4 fruit fly cellular contexts compared by ENCODE assay signal in genomic region chr3R:30263708-30264107, dm6.
TF ChIP-seq lines count a peak whose summit lies in the region.

No protein-coding gene starts in this region.

- TF ChIP-seq CTCF in whole organism, embryonic (GFP tag; optimal IDR thresholded peaks at IDR 0.05; lab: Kevin White, UChicago): no peak

TF ChIP-seq in whole organism, embryonic, 481 proteins besides CTCF, POLR2A, EP300 and RAD21 (continues in another document):
- no peak for TF ChIP-seq salm (tag; optimal IDR thresholded peaks at IDR 0.05; lab: Kevin White, UChicago)
- no peak for TF ChIP-seq ro (GFP tag; IDR thresholded peaks at IDR 0.05; lab: Robert Waterston, UW)
- TF ChIP-seq CG18011 (GFP tag; optimal IDR thresholded peaks at IDR 0.05; lab: Kevin White, UChicago): no peak
- no peak for TF ChIP-seq Hsf (GFP tag; optimal IDR thresholded peaks at IDR 0.05; lab: Kevin White, UChicago)
- TF ChIP-seq br (optimal IDR thresholded peaks at IDR 0.05; lab: Kevin White, UChicago): no peak
- no peak for TF ChIP-seq CG34224 (GFP tag; IDR thresholded peaks at IDR 0.05; lab: Robert Waterston, UW; ENCODE audit: partially characterized antibody)
- no peak for TF ChIP-seq CG13287 (GFP tag; IDR thresholded peaks at IDR 0.05; lab: Robert Waterston, UW; ENCODE audit: partially characterized antibody)
- no peak for TF ChIP-seq sens-2 (GFP tag; IDR thresholded peaks at IDR 0.05; lab: Robert Waterston, UW)
- no peak for TF ChIP-seq jing (GFP tag; optimal IDR thresholded peaks at IDR 0.05; lab: Kevin White, UChicago)
- 0 out of 2 replicates have a peak, but pooled peaks have one; percentile 24 for TF ChIP-seq ssp (GFP tag; IDR thresholded peaks at IDR 0.05; lab: Robert Waterston, UW)
- peak; percentile 67 for TF ChIP-seq zf30C (GFP tag; optimal IDR thresholded peaks at IDR 0.05; lab: Kevin White, UChicago)
- no peak for TF ChIP-seq CG11093 (GFP tag; IDR thresholded peaks at IDR 0.05; lab: Robert Waterston, UW)
- TF ChIP-seq az2 (GFP tag; optimal IDR thresholded peaks at IDR 0.05; lab: Kevin White, UChicago): peak; percentile 13
- no peak for TF ChIP-seq D19B (GFP tag; optimal IDR thresholded peaks at IDR 0.05; lab: Kevin White, UChicago)
- peak; percentile 60 to 65 for TF ChIP-seq bsh (GFP tag; optimal IDR thresholded peaks at IDR 0.05; lab: Kevin White, UChicago)
- no peak for TF ChIP-seq run (tag; optimal IDR thresholded peaks at IDR 0.05; lab: Kevin White, UChicago)
- TF ChIP-seq emc (GFP tag; optimal IDR thresholded peaks at IDR 0.05; lab: Kevin White, UChicago): no peak
- no peak for TF ChIP-seq CG4328 (GFP tag; optimal IDR thresholded peaks at IDR 0.05; lab: Kevin White, UChicago)
- TF ChIP-seq Max (GFP tag; optimal IDR thresholded peaks at IDR 0.05; lab: Kevin White, UChicago): no peak
- peak; percentile 27 for TF ChIP-seq Xbp1 (GFP tag; optimal IDR thresholded peaks at IDR 0.05; lab: Kevin White, UChicago)
- no peak for TF ChIP-seq Sry-δ (GFP tag; optimal IDR thresholded peaks at IDR 0.05; lab: Kevin White, UChicago)
- no peak for TF ChIP-seq sr (GFP tag; IDR thresholded peaks at IDR 0.05; lab: Robert Waterston, UW)
- TF ChIP-seq CG8765 (GFP tag; IDR thresholded peaks at IDR 0.05; lab: Robert Waterston, UW): peak; percentile 23; the same call in 1 of the 2 replicates

TF ChIP-seq in whole organism, prepupa, 60 proteins besides CTCF, POLR2A, EP300 and RAD21 (continues in another document):
- TF ChIP-seq CG1621 (tag; optimal IDR thresholded peaks at IDR 0.05; lab: Kevin White, UChicago) (peak; percentile 70), CG32006 (GFP tag; optimal IDR thresholded peaks at IDR 0.05; lab: Kevin White, UChicago) (peak; percentile 67), OdsH (GFP tag; optimal IDR thresholded peaks at IDR 0.05; lab: Kevin White, UChicago) (peak; percentile 60), CG4318 (GFP tag; optimal IDR thresholded peaks at IDR 0.05; lab: Kevin White, UChicago) (peak; percentile 31), CG16779 (tag; optimal IDR thresholded peaks at IDR 0.05; lab: Kevin White, UChicago) (peak; percentile 58), Ets96B (tag; optimal IDR thresholded peaks at IDR 0.05; lab: Kevin White, UChicago) (peak; percentile 79), Eip78C (GFP tag; lab: Kevin White, UChicago) (peak; percentile 93), CG3032 (tag; optimal IDR thresholded peaks at IDR 0.05; lab: Kevin White, UChicago) (peak; percentile 74), CG10631 (GFP tag; optimal IDR thresholded peaks at IDR 0.05; lab: Kevin White, UChicago) (peak; percentile 81), ss (GFP tag; optimal IDR thresholded peaks at IDR 0.05; lab: Kevin White, UChicago) (peak; percentile 62 to 77), lz (GFP tag; optimal IDR thresholded peaks at IDR 0.05; lab: Kevin White, UChicago) (peak; percentile 17), salr (GFP tag; optimal IDR thresholded peaks at IDR 0.05; lab: Kevin White, UChicago) (peak in 1 of 2 experiments; percentile 56), cyc (GFP tag; optimal IDR thresholded peaks at IDR 0.05; lab: Kevin White, UChicago) (no peak), Hr38 (GFP tag; optimal IDR thresholded peaks at IDR 0.05; lab: Kevin White, UChicago) (no peak), Sox14 (GFP tag; optimal IDR thresholded peaks at IDR 0.05; lab: Kevin White, UChicago) (peak; percentile 34), CG11294 (GFP tag; IDR thresholded peaks at IDR 0.05; lab: Robert Waterston, UW) (no peak), CG3919 (GFP tag; optimal IDR thresholded peaks at IDR 0.05; lab: Kevin White, UChicago) (peak; percentile 45), Sox102F (GFP tag; optimal IDR thresholded peaks at IDR 0.05; lab: Kevin White, UChicago) (no peak), CG6854 (GFP tag; optimal IDR thresholded peaks at IDR 0.05; lab: Kevin White, UChicago) (no peak), fd59A (GFP tag; optimal IDR thresholded peaks at IDR 0.05; lab: Kevin White, UChicago) (peak; percentile 48), pdm3 (GFP tag; optimal IDR thresholded peaks at IDR 0.05; lab: Kevin White, UChicago) (peak; percentile 49), acj6 (GFP tag; optimal IDR thresholded peaks at IDR 0.05; lab: Kevin White, UChicago) (peak; percentile 66), CG10669 (GFP tag; optimal IDR thresholded peaks at IDR 0.05; lab: Kevin White, UChicago) (peak; percentile 41), CG8319 (GFP tag; optimal IDR thresholded peaks at IDR 0.05; lab: Kevin White, UChicago) (no peak)

TF ChIP-seq in whole organism, pupa, 21 proteins besides CTCF, POLR2A, EP300 and RAD21:
- TF ChIP-seq D1 (tag; optimal IDR thresholded peaks at IDR 0.05; lab: Kevin White, UChicago): no peak
- peak; percentile 55; the same call in 1 of the 3 replicates for TF ChIP-seq fd96Ca (GFP tag; IDR thresholded peaks at IDR 0.05; lab: Robert Waterston, UW)
- TF ChIP-seq CG14655 (GFP tag; optimal IDR thresholded peaks at IDR 0.05; lab: Kevin White, UChicago): peak; percentile 45
- TF ChIP-seq CG10348 (GFP tag; IDR thresholded peaks at IDR 0.05; lab: Robert Waterston, UW): no peak
- TF ChIP-seq CG17806 (tag; optimal IDR thresholded peaks at IDR 0.05; lab: Kevin White, UChicago): peak; percentile 56
- peak; percentile 74 for TF ChIP-seq Pif1A (GFP tag; optimal IDR thresholded peaks at IDR 0.05; lab: Kevin White, UChicago)
- 0 out of 2 replicates have a peak, but pooled peaks have one; percentile 31 for TF ChIP-seq rn (GFP tag; IDR thresholded peaks at IDR 0.05; lab: Robert Waterston, UW)
- no peak for TF ChIP-seq EcR (GFP tag; optimal IDR thresholded peaks at IDR 0.05; lab: Kevin White, UChicago)
- peak; percentile 58 for TF ChIP-seq CG8159 (tag; optimal IDR thresholded peaks at IDR 0.05; lab: Kevin White, UChicago)
- TF ChIP-seq Pif1B (GFP tag; optimal IDR thresholded peaks at IDR 0.05; lab: Kevin White, UChicago): peak; percentile 70
- peak; percentile 56 for TF ChIP-seq Snoo (tag; optimal IDR thresholded peaks at IDR 0.05; lab: Kevin White, UChicago)
- TF ChIP-seq gl (tag; optimal IDR thresholded peaks at IDR 0.05; lab: Kevin White, UChicago): no peak
- peak; percentile 66; the same call in 2 of the 3 replicates for TF ChIP-seq CG4496 (GFP tag; IDR thresholded peaks at IDR 0.05; lab: Robert Waterston, UW)
- peak; percentile 34; the same call in 1 of the 2 replicates for TF ChIP-seq CG32121 (GFP tag; IDR thresholded peaks at IDR 0.05; lab: Robert Waterston, UW)
- peak; percentile 64 for TF ChIP-seq CG9948 (tag; optimal IDR thresholded peaks at IDR 0.05; lab: Kevin White, UChicago)
- peak; percentile 67 for TF ChIP-seq CG15710 (tag; optimal IDR thresholded peaks at IDR 0.05; lab: Kevin White, UChicago)
- TF ChIP-seq CG13204 (GFP tag; optimal IDR thresholded peaks at IDR 0.05; lab: Kevin White, UChicago): peak; percentile 8
- no peak for TF ChIP-seq CG12605 (GFP tag; IDR thresholded peaks at IDR 0.05; lab: Robert Waterston, UW)
- TF ChIP-seq CG34367 (tag; optimal IDR thresholded peaks at IDR 0.05; lab: Kevin White, UChicago): peak; percentile 52
- TF ChIP-seq Ets98B (GFP tag; IDR thresholded peaks at IDR 0.05; lab: Robert Waterston, UW): peak; percentile 14; the same call in 1 of the 2 replicates
- peak; percentile 31 for TF ChIP-seq CG8301 (tag; optimal IDR thresholded peaks at IDR 0.05; lab: Kevin White, UChicago)

TF ChIP-seq in whole organism, wandering third instar larva, 38 proteins besides CTCF, POLR2A, EP300 and RAD21:
- TF ChIP-seq N (GFP tag; optimal IDR thresholded peaks at IDR 0.05; lab: Kevin White, UChicago) (no peak), Dif (GFP tag; optimal IDR thresholded peaks at IDR 0.05; lab: Kevin White, UChicago; ENCODE audit: partially characterized antibody) (no peak), h (GFP tag; optimal IDR thresholded peaks at IDR 0.05; lab: Kevin White, UChicago) (peak; percentile 71), Myc (optimal IDR thresholded peaks at IDR 0.05; lab: Kevin White, UChicago) (no peak), OdsH (GFP tag; optimal IDR thresholded peaks at IDR 0.05; lab: Kevin White, UChicago) (peak; percentile 24), Hr78 (GFP tag; optimal IDR thresholded peaks at IDR 0.05; lab: Kevin White, UChicago) (no peak), Jra (GFP tag; optimal IDR thresholded peaks at IDR 0.05; lab: Kevin White, UChicago) (no peak), fru (GFP tag; optimal IDR thresholded peaks at IDR 0.05; lab: Kevin White, UChicago) (peak; percentile 40), dmrt93B (GFP tag; optimal IDR thresholded peaks at IDR 0.05; lab: Kevin White, UChicago) (no peak), foxo (GFP tag; optimal IDR thresholded peaks at IDR 0.05; lab: Kevin White, UChicago) (peak in 1 of 2 experiments; percentile 55), jim (GFP tag; optimal IDR thresholded peaks at IDR 0.05; lab: Kevin White, UChicago) (no peak), CrebA (GFP tag; optimal IDR thresholded peaks at IDR 0.05; lab: Kevin White, UChicago; ENCODE audit: borderline replicate concordance) (no peak), Dfd (GFP tag; optimal IDR thresholded peaks at IDR 0.05; lab: Kevin White, UChicago) (no peak), brk (GFP tag; optimal IDR thresholded peaks at IDR 0.05; lab: Kevin White, UChicago) (no peak), pan (optimal IDR thresholded peaks at IDR 0.05; lab: Kevin White, UChicago) (no peak), br (GFP tag; optimal IDR thresholded peaks at IDR 0.05; lab: Kevin White, UChicago) (peak; percentile 0), Vsx2 (GFP tag; optimal IDR thresholded peaks at IDR 0.05; lab: Kevin White, UChicago; ENCODE audit: partially characterized antibody) (no peak), HLH106 (tag; optimal IDR thresholded peaks at IDR 0.05; lab: Kevin White, UChicago) (peak; percentile 52), tai (GFP tag; optimal IDR thresholded peaks at IDR 0.05; lab: Kevin White, UChicago) (no peak), ey (GFP tag; optimal IDR thresholded peaks at IDR 0.05; lab: Kevin White, UChicago) (no peak), sv (GFP tag; optimal IDR thresholded peaks at IDR 0.05; lab: Kevin White, UChicago) (no peak), rgr (GFP tag; optimal IDR thresholded peaks at IDR 0.05; lab: Kevin White, UChicago) (peak; percentile 23), Sp1 (GFP tag; optimal IDR thresholded peaks at IDR 0.05; lab: Kevin White, UChicago) (peak; percentile 52), GATAd (GFP tag; optimal IDR thresholded peaks at IDR 0.05; lab: Kevin White, UChicago) (no peak), Hnf4 (GFP tag; optimal IDR thresholded peaks at IDR 0.05; lab: Kevin White, UChicago) (peak; percentile 24)

Comparison
In these comparisons a context has a peak if more than half of its experiments do, and no peak if none do; other contexts are left out.
1. Of the 7 proteins assayed by ChIP-seq in both whole organism, embryonic and whole organism, prepupa: peak only in whole organism, embryonic: Blimp-1 and Sox102F; only in whole organism, prepupa: CG16779; in both: Gug; in neither: 3.